Fruit fly (Drosophila melanogaster) whole organism, embryonic: ENCODE data around the gene tipE.

ENCODE experiments used
- Blimp-1 ChIP-seq: fragments of 200-800 bp; sonication (Bioruptor generic); optimal IDR thresholded peaks from 3 replicates; lab custom pipeline; 2018; ENCODE audit warnings: missing biosample characterization, missing genetic modification characterization, mild to moderate bottlenecking, moderate library complexity, missing genetic modification reagents
- CG10147 ChIP-seq: fragments of 200-800 bp; sonication (Bioruptor generic); optimal IDR thresholded peaks from 2 replicates; lab custom pipeline; 2019; ENCODE audit warnings: missing biosample characterization, mild to moderate bottlenecking, missing genetic modification characterization, moderate library complexity
- CG10267 ChIP-seq: fragments of 200-800 bp; sonication (Bioruptor generic); optimal IDR thresholded peaks from 2 replicates; lab custom pipeline; 2018; ENCODE audit warnings: missing biosample characterization, mild to moderate bottlenecking, missing genetic modification characterization, moderate library complexity
- CG10462 ChIP-seq: fragments of 200-800 bp; sonication (Bioruptor generic); optimal IDR thresholded peaks from 2 replicates; lab custom pipeline; 2016; ENCODE audit warnings: missing biosample characterization, missing genetic modification characterization
- CG10979 ChIP-seq: fragments of 200-800 bp; sonication (Bioruptor generic); optimal IDR thresholded peaks from 2 replicates; lab custom pipeline; 2018; ENCODE audit warnings: missing biosample characterization, mild to moderate bottlenecking, missing genetic modification characterization, moderate library complexity
- CG11695 ChIP-seq: fragments of 200-800 bp; sonication (Bioruptor generic); IDR thresholded peaks from 3 replicates; pipeline ENCODE4 v1.3.6; 2022; ENCODE audit warnings: missing biosample characterization, missing genetic modification characterization
- CG12219 ChIP-seq: fragments of 200-800 bp; sonication (Bioruptor generic); optimal IDR thresholded peaks from 3 replicates; lab custom pipeline; 2018; ENCODE audit warnings: missing biosample characterization, mild to moderate bottlenecking, missing genetic modification characterization
- CG14667 ChIP-seq: fragments of 200-800 bp; sonication (Bioruptor generic); IDR thresholded peaks from 2 replicates; pipeline ENCODE4 v1.3.6; 2022; ENCODE audit warnings: missing biosample characterization, missing genetic modification characterization
- CG17359 ChIP-seq: fragments of 200-800 bp; sonication (Bioruptor generic); optimal IDR thresholded peaks from 3 replicates; lab custom pipeline; 2018; ENCODE audit warnings: missing biosample characterization, mild to moderate bottlenecking, missing genetic modification characterization, moderate library complexity
- CG17568 ChIP-seq: fragments of 200-800 bp; sonication (Bioruptor generic); optimal IDR thresholded peaks from 2 replicates; lab custom pipeline; 2018; ENCODE audit warnings: missing biosample characterization, mild to moderate bottlenecking, missing genetic modification characterization, moderate library complexity
- CG17612 ChIP-seq: fragments of 200-800 bp; sonication (Bioruptor generic); IDR thresholded peaks from 2 replicates; pipeline ENCODE4 v1.3.6; 2022; ENCODE audit warnings: missing biosample characterization, missing genetic modification characterization
- CG17829 ChIP-seq: fragments of 200-800 bp; optimal IDR thresholded peaks from 2 replicates; lab custom pipeline; 2019; ENCODE audit warnings: missing biosample characterization, mild to moderate bottlenecking, missing genetic modification characterization, moderate library complexity
- CG31224 ChIP-seq: fragments of 200-800 bp; sonication (Bioruptor generic); IDR thresholded peaks from 2 replicates; pipeline ENCODE4 v1.3.6; 2022; ENCODE audit warnings: missing biosample characterization, missing genetic modification characterization
- CG31441 ChIP-seq: fragments of 200-800 bp; sonication (Bioruptor generic); IDR thresholded peaks from 2 replicates; pipeline ENCODE4 v1.3.6; 2022; ENCODE audit warnings: missing biosample characterization, missing genetic modification characterization
- CG4404 ChIP-seq: fragments of 200-800 bp; sonication (Bioruptor generic); IDR thresholded peaks from 2 replicates; pipeline ENCODE4 v1.3.6; 2022; ENCODE audit warnings: missing biosample characterization, missing genetic modification characterization
- CG4730 ChIP-seq: fragments of 200-800 bp; sonication (Bioruptor generic); IDR thresholded peaks from 2 replicates; pipeline ENCODE4 v1.3.6; 2022; ENCODE audit warnings: missing biosample characterization, missing genetic modification characterization
- CG6272 ChIP-seq: fragments of 200-800 bp; sonication (Bioruptor generic); IDR thresholded peaks from 2 replicates; pipeline ENCODE4 v1.3.6; 2022; ENCODE audit warnings: missing biosample characterization, missing genetic modification characterization
- CG9609 ChIP-seq: fragments of 200-800 bp; sonication (Bioruptor generic); optimal IDR thresholded peaks from 3 replicates; lab custom pipeline; 2016; ENCODE audit warnings: missing biosample characterization, missing genetic modification characterization
- CG9932 ChIP-seq: fragments of 200-800 bp; sonication (Bioruptor generic); IDR thresholded peaks from 2 replicates; pipeline ENCODE4 v1.3.6; 2022; ENCODE audit warnings: missing biosample characterization, missing genetic modification characterization
- Drgx ChIP-seq: fragments of 200-800 bp; sonication (Bioruptor generic); IDR thresholded peaks from 2 replicates; pipeline ENCODE4 v1.3.6; 2022; ENCODE audit warnings: missing biosample characterization, missing genetic modification characterization
- Hr3 ChIP-seq: fragments of 200-800 bp; sonication (Bioruptor generic); optimal IDR thresholded peaks from 3 replicates; lab custom pipeline; 2016; ENCODE audit warnings: missing biosample characterization, missing genetic modification characterization
- Max ChIP-seq: fragments of 200-800 bp; sonication (Bioruptor generic); optimal IDR thresholded peaks from 2 replicates; lab custom pipeline; 2016; ENCODE audit warnings: missing biosample characterization, mild to moderate bottlenecking, missing genetic modification characterization
- Ptx1 ChIP-seq: fragments of 200-800 bp; sonication (Bioruptor generic); IDR thresholded peaks from 2 replicates; pipeline ENCODE4 v1.3.6; 2022; ENCODE audit warnings: missing biosample characterization, missing genetic modification characterization
- Rx ChIP-seq: fragments of 200-800 bp; sonication (Bioruptor generic); IDR thresholded peaks from 2 replicates; pipeline ENCODE4 v1.3.6; 2022; ENCODE audit warnings: missing biosample characterization, missing genetic modification characterization
- Six4 ChIP-seq: fragments of 200-800 bp; sonication (Bioruptor generic); optimal IDR thresholded peaks from 2 replicates; lab custom pipeline; 2016; ENCODE audit warnings: missing biosample characterization, missing genetic modification characterization
- Vsx1 ChIP-seq: fragments of 200-800 bp; sonication (Bioruptor generic); optimal IDR thresholded peaks from 2 replicates; lab custom pipeline; 2017; ENCODE audit warnings: missing biosample characterization, mild to moderate bottlenecking, missing genetic modification characterization, missing genetic modification reagents
- ara ChIP-seq: fragments of 200-800 bp; sonication (Bioruptor generic); IDR thresholded peaks from 2 replicates; pipeline ENCODE4 v1.3.6; 2022; ENCODE audit warnings: missing biosample characterization, missing genetic modification characterization
- bowl ChIP-seq: fragments of 200-800 bp; sonication (Bioruptor generic); IDR thresholded peaks from 2 replicates; pipeline ENCODE4 v1.3.6; 2022; ENCODE audit warnings: missing biosample characterization, missing genetic modification characterization
- cas ChIP-seq: fragments of 200-800 bp; sonication (Bioruptor generic); IDR thresholded peaks from 2 replicates; pipeline ENCODE4 v1.3.6; 2022; ENCODE audit warnings: missing biosample characterization, missing genetic modification characterization
- corto ChIP-seq: fragments of 200-800 bp; sonication (Bioruptor generic); optimal IDR thresholded peaks from 2 replicates; lab custom pipeline; 2016; ENCODE audit warnings: missing biosample characterization, mild to moderate bottlenecking, missing genetic modification characterization, moderate library complexity
- croc ChIP-seq: fragments of 200-800 bp; sonication (Bioruptor generic); conservative IDR thresholded peaks from 3 replicates; pipeline ENCODE4 v1.3.6; 2022; ENCODE audit warnings: missing biosample characterization, missing genetic modification characterization
- dmrt99B ChIP-seq: fragments of 200-800 bp; sonication (Bioruptor generic); optimal IDR thresholded peaks from 2 replicates; lab custom pipeline; 2018; ENCODE audit warnings: missing biosample characterization, mild to moderate bottlenecking, missing genetic modification characterization, moderate library complexity
- dysf ChIP-seq: fragments of 200-800 bp; sonication (Bioruptor generic); IDR thresholded peaks from 3 replicates; pipeline ENCODE4 v1.3.6; 2022; ENCODE audit warnings: missing biosample characterization, missing genetic modification characterization
- eyg ChIP-seq: fragments of 200-800 bp; sonication (Bioruptor generic); optimal IDR thresholded peaks from 3 replicates; lab custom pipeline; 2016; ENCODE audit warnings: missing biosample characterization, missing genetic modification characterization
- gcm2 ChIP-seq: fragments of 200-800 bp; sonication (Bioruptor generic); optimal IDR thresholded peaks from 2 replicates; lab custom pipeline; 2016; ENCODE audit warnings: missing biosample characterization, missing genetic modification characterization
- mld ChIP-seq: fragments of 200-800 bp; sonication (Bioruptor generic); IDR thresholded peaks from 3 replicates; pipeline ENCODE4 v1.3.6; 2022; ENCODE audit warnings: missing biosample characterization, missing genetic modification characterization; ENCODE audit not compliant: partially characterized antibody
- phol ChIP-seq: fragments of 200-800 bp; sonication (Bioruptor generic); optimal IDR thresholded peaks from 3 replicates; lab custom pipeline; 2018; ENCODE audit warnings: missing biosample characterization, mild to moderate bottlenecking, missing genetic modification characterization, moderate library complexity
- prd ChIP-seq, 3 experiments: fragments of >200 bp in 2 of 3; fragments of 200-800 bp in 1 of 3; sonication (Bioruptor generic) in 1 of 3; optimal IDR thresholded peaks in 2 of 3; IDR thresholded peaks in 1 of 3; 2 replicates in 2 of 3; 3 replicates in 1 of 3; pipeline versions ENCODE4 v1.3.6 to Lab custom; 2017 to 2022; ENCODE audit warnings: missing biosample characterization in 1 of 3, missing genetic modification characterization in 1 of 3
- scrt ChIP-seq: fragments of 200-800 bp; sonication (Bioruptor generic); optimal IDR thresholded peaks from 2 replicates; lab custom pipeline; 2018; ENCODE audit warnings: missing biosample characterization, mild to moderate bottlenecking, missing genetic modification characterization, moderate library complexity
- sens ChIP-seq: fragments of 200-800 bp; sonication (Bioruptor generic); peaks from one replicate; lab custom pipeline; 2016; ENCODE audit warnings: missing biosample characterization, missing genetic modification characterization
- seq ChIP-seq: fragments of 200-800 bp; sonication (Bioruptor generic); IDR thresholded peaks from 2 replicates; pipeline ENCODE4 v1.3.6; 2022; ENCODE audit warnings: missing biosample characterization, missing genetic modification characterization
- sob ChIP-seq: fragments of 200-800 bp; sonication (Bioruptor generic); IDR thresholded peaks from 2 replicates; pipeline ENCODE4 v1.3.6; 2022; ENCODE audit warnings: missing biosample characterization, missing genetic modification characterization
- ssp ChIP-seq: fragments of 200-800 bp; sonication (Bioruptor generic); IDR thresholded peaks from 2 replicates; pipeline ENCODE4 v1.3.6; 2022; ENCODE audit warnings: missing biosample characterization, missing genetic modification characterization
- tap ChIP-seq: fragments of 200-800 bp; optimal IDR thresholded peaks from 3 replicates; lab custom pipeline; 2019; ENCODE audit warnings: missing biosample characterization, mild to moderate bottlenecking, missing genetic modification characterization, moderate library complexity
- tgo ChIP-seq: fragments of 200-800 bp; sonication (Bioruptor generic); IDR thresholded peaks from 3 replicates; pipeline ENCODE4 v1.3.6; 2022; ENCODE audit warnings: missing biosample characterization, missing genetic modification characterization
- vvl ChIP-seq: fragments of 200-800 bp; sonication (Bioruptor generic); IDR thresholded peaks from 2 replicates; pipeline ENCODE4 v1.3.6; 2022; ENCODE audit warnings: missing biosample characterization, missing genetic modification characterization
- zen ChIP-seq: fragments of 200-800 bp; sonication (Bioruptor generic); optimal IDR thresholded peaks from 3 replicates; lab custom pipeline; 2018; ENCODE audit warnings: missing biosample characterization, mild to moderate bottlenecking, missing genetic modification characterization, moderate library complexity
- zfh1 ChIP-seq: fragments of 200-800 bp; sonication (Bioruptor generic); IDR thresholded peaks from 3 replicates; pipeline ENCODE4 v1.3.6; 2022; ENCODE audit warnings: missing biosample characterization, missing genetic modification characterization

Gene tipE

DNA sequence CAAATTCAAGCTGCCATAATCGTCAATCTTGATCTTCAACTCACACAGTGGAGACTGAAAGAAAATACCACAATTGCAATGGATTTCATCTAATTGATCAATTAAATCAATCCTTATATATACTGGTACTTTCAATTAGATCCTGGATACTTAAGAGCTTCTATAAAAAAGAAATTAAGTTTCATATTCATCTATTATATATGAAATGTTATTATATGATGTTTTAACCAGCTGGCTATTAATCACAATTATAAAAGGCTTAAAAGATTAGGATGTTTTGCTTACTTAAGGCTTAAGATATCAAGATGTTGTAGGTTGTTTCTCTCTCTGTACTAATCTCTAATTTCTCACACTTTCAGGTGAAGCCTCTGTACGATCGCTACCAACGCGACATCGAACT lies 16.6 kb downstream of the tipE start:
- TF ChIP-seq Max (GFP tag; lab: Kevin White, UChicago): no peak
- TF ChIP-seq scrt: no peak
- TF ChIP-seq CG6272: no peak
- TF ChIP-seq Hr3 (GFP tag; lab: Kevin White, UChicago): no peak
- TF ChIP-seq bowl (GFP tag; lab: Robert Waterston, UW): no peak
- TF ChIP-seq mld: no peak
- no peak for TF ChIP-seq CG17612 (GFP tag; lab: Robert Waterston, UW)
- TF ChIP-seq CG14667 (GFP tag; lab: Robert Waterston, UW): no peak
- no peak for TF ChIP-seq CG10462

DNA sequence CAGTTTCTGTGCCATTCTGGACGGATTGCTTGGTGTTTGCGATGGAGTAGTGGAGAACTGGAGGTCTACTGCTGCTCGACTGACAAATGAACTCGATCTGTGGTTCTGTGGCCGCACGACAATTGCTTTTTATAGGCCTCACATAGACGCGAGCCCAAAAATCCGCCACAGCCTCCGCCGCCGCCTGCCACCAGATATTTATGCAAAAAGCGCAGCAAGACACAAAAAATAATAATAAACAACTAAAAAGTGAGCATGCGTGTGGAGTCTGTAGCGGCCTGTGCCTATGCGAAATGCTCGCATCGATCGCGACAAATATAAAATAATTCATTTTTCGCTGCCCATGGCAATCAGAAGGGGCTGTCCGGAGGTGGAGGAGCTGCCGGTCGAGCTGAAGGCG lies 20.8 kb downstream of the tipE start, which contains the start of gene Cpr64Aa:
TSS of gene Cpr64Aa (minus strand) at position 101 of the 400 bp plus-strand sequence.
- no peak for TF ChIP-seq CG17568 (GFP tag; lab: Kevin White, UChicago)
- no peak for TF ChIP-seq eyg (GFP tag; lab: Kevin White, UChicago)
- TF ChIP-seq CG17359 (tag; lab: Kevin White, UChicago): no peak
- no peak for TF ChIP-seq CG9609 (GFP tag; lab: Kevin White, UChicago)
- no peak for TF ChIP-seq CG9932 (GFP tag; lab: Robert Waterston, UW)
- TF ChIP-seq CG31224: no peak
- no peak for TF ChIP-seq CG4404 (GFP tag; lab: Robert Waterston, UW)
- TF ChIP-seq, all 482 proteins: peak for 0

DNA sequence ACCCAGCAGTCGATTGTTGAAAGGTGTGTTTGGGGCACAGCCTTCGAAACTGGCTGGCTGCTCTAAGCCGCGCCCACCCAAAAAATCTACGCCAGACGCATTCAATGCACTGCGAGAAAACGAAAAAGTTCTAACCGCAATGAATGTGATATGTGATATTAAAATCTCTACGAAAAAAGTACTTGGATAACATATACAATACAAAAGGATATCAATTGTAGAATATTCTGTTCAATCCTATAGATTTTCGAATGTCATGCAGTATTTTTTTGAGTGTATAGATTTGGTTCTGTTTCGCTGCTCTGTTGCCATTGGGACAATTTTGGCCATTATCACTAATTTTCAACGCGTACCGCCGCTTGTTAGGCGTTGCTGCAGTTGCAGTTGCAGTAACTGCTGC lies 21.4 kb downstream of the tipE start:
- peak; percentile 12; the same call in 1 of the 2 replicates for TF ChIP-seq sob (GFP tag; lab: Robert Waterston, UW)
- peak; percentile 15 for TF ChIP-seq CG10267 (tag; lab: Kevin White, UChicago)
- TF ChIP-seq dysf (GFP tag; lab: Robert Waterston, UW): 0 out of 3 replicates have a peak, but pooled peaks have one; percentile 26
- TF ChIP-seq vvl (GFP tag; lab: Robert Waterston, UW): peak; percentile 47
- TF ChIP-seq CG17829: peak; percentile 44
- TF ChIP-seq zfh1 (GFP tag; lab: Robert Waterston, UW): peak; percentile 64
- TF ChIP-seq CG10979: peak; percentile 52
- no peak for TF ChIP-seq CG10147 (GFP tag; lab: Kevin White, UChicago)
- TF ChIP-seq prd (optimal IDR thresholded peaks at IDR 0.05; lab: Kevin White, UChicago): no peak
- TF ChIP-seq prd (GFP tag; IDR thresholded peaks at IDR 0.05; lab: Robert Waterston, UW): peak; percentile 68; the same call in 2 of the 3 replicates
- 0 out of 3 replicates have a peak, but pooled peaks have one; percentile 36 for TF ChIP-seq croc
- peak; percentile 47 for TF ChIP-seq CG31441 (GFP tag; lab: Robert Waterston, UW)
- peak; percentile 58 for TF ChIP-seq ara (GFP tag; lab: Robert Waterston, UW)
- peak; percentile 35 for TF ChIP-seq tap (tag; lab: Kevin White, UChicago)
- no peak for TF ChIP-seq corto (GFP tag; lab: Kevin White, UChicago)
- peak; percentile 58 for TF ChIP-seq Blimp-1
- TF ChIP-seq Drgx (GFP tag; lab: Robert Waterston, UW): peak; percentile 74
- 0 out of 2 replicates have a peak, but pooled peaks have one; percentile 18 for TF ChIP-seq CG4404 (GFP tag; lab: Robert Waterston, UW)
- 0 out of 2 replicates have a peak, but pooled peaks have one; percentile 35 for TF ChIP-seq Rx (GFP tag; lab: Robert Waterston, UW)
- peak; percentile 48 for TF ChIP-seq dmrt99B (tag; lab: Kevin White, UChicago)
- TF ChIP-seq CG4730 (GFP tag; lab: Robert Waterston, UW): 0 out of 2 replicates have a peak, but pooled peaks have one; percentile 18
- no peak for TF ChIP-seq cas (GFP tag; lab: Robert Waterston, UW)
- TF ChIP-seq Six4 (GFP tag; lab: Kevin White, UChicago): peak; percentile 11
- TF ChIP-seq CG17359 (tag; lab: Kevin White, UChicago): peak; percentile 34
- TF ChIP-seq tgo: 0 out of 3 replicates have a peak, but pooled peaks have one; percentile 26
- no peak for TF ChIP-seq Vsx1 (GFP tag; lab: Kevin White, UChicago)
- no peak for TF ChIP-seq gcm2
- TF ChIP-seq CG11695 (GFP tag; lab: Robert Waterston, UW): 0 out of 3 replicates have a peak, but pooled peaks have one; percentile 7
- TF ChIP-seq ssp: no peak
- TF ChIP-seq phol (tag; lab: Kevin White, UChicago): peak; percentile 42
- no peak for TF ChIP-seq seq (GFP tag; lab: Robert Waterston, UW)
- TF ChIP-seq sens (GFP tag; lab: Kevin White, UChicago): peak; percentile 82
- TF ChIP-seq Ptx1 (GFP tag; lab: Robert Waterston, UW): peak; percentile 23; the same call in 1 of the 2 replicates
- TF ChIP-seq CG12219: no peak
- peak; percentile 60 for TF ChIP-seq zen (tag; lab: Kevin White, UChicago)
